Fruit fly (Drosophila melanogaster): Measurements from ENCODE around the gene Obp22a.

Obp22a gene

DNA sequence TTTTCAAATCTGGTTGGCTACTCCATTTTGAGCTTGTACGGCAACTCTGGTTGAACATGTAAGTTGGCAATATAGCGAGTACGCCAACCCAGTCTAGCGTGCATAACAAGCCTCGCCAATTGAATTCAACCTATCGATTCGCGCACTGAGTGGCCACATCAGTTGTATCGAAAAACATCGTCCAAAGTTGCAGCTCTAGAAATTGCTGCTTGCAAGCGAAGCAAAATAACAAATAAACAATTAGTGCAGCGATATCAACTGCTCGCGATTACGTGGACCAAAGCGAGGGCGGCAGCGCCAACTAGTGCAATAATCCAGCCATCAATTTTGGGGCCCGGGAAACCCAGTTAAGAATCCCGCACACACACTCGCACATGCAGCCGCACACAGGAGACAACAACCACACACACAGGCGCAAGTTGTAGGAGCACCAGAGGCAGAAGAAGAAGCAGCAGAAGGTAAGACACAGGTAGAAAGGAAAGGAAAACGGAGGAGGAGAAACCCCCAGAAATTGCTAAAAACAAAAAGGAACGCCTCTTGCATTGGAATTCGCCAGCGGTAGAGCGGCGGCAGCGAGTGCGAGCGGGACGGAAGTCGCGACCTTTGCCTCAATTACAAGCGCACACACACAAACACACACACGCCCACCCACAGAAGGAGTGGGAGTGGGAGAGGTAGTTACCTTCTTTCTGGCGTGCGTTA, 45.7 kb upstream of the Obp22a start (continued):
- TF ChIP-seq sc (optimal IDR thresholded peaks at IDR 0.05) = no peak
- TF ChIP-seq sc (GFP tag; optimal IDR thresholded peaks at IDR 0.05) = no peak
- TF ChIP-seq Hr39 (optimal IDR thresholded peaks at IDR 0.05) = no peak
- no peak for TF ChIP-seq CG14667 (GFP tag; IDR thresholded peaks at IDR 0.05)
- TF ChIP-seq BEAF-32 (GFP tag; optimal IDR thresholded peaks at IDR 0.05) = peak; percentile 99
- no peak for TF ChIP-seq Spps (tag; optimal IDR thresholded peaks at IDR 0.05)
- no peak for TF ChIP-seq fu2 (GFP tag; optimal IDR thresholded peaks at IDR 0.05)
- peak; percentile 72 for TF ChIP-seq Xbp1 (GFP tag; optimal IDR thresholded peaks at IDR 0.05)
- peak; percentile 15 for TF ChIP-seq caup (GFP tag; optimal IDR thresholded peaks at IDR 0.05; ENCODE audit: severe bottlenecking)
- TF ChIP-seq tna (GFP tag; IDR thresholded peaks at IDR 0.05; ENCODE audit: partially characterized antibody) = peak; percentile 86
- no peak for TF ChIP-seq run (tag; optimal IDR thresholded peaks at IDR 0.05)
- no peak for TF ChIP-seq CG10979 (tag; optimal IDR thresholded peaks at IDR 0.05)
- no peak for TF ChIP-seq CG12236 (GFP tag; optimal IDR thresholded peaks at IDR 0.05)
- no peak for TF ChIP-seq CG31365 (tag; optimal IDR thresholded peaks at IDR 0.05)
- no peak for TF ChIP-seq cato (GFP tag; optimal IDR thresholded peaks at IDR 0.05; ENCODE audit: borderline replicate concordance)
- no peak for TF ChIP-seq nau (GFP tag; optimal IDR thresholded peaks at IDR 0.05)
- TF ChIP-seq CG3281 (GFP tag; optimal IDR thresholded peaks at IDR 0.05) = no peak
- TF ChIP-seq salm (tag; optimal IDR thresholded peaks at IDR 0.05) = no peak
- TF ChIP-seq cwo (GFP tag; optimal IDR thresholded peaks at IDR 0.05) = no peak
- TF ChIP-seq ash1 (GFP tag; optimal IDR thresholded peaks at IDR 0.05) = no peak
- no peak for TF ChIP-seq CG16779 (GFP tag; IDR thresholded peaks at IDR 0.05)
- TF ChIP-seq hb (GFP tag; IDR thresholded peaks at IDR 0.05; ENCODE audit: partially characterized antibody) = peak; percentile 92
- peak; percentile 53 for TF ChIP-seq CG9609 (GFP tag; optimal IDR thresholded peaks at IDR 0.05)
- TF ChIP-seq CG10431 (GFP tag; optimal IDR thresholded peaks at IDR 0.05) = no peak
- TF ChIP-seq vvl (GFP tag; IDR thresholded peaks at IDR 0.05) = peak; percentile 21; the same call in 1 of the 2 replicates
- no peak for TF ChIP-seq NC2α (GFP tag; optimal IDR thresholded peaks at IDR 0.05)
- TF ChIP-seq hth (optimal IDR thresholded peaks at IDR 0.05) = no peak
- TF ChIP-seq scrt (GFP tag; optimal IDR thresholded peaks at IDR 0.05) = no peak
- TF ChIP-seq CG15601 (tag; optimal IDR thresholded peaks at IDR 0.05) = peak; percentile 35
- no peak for TF ChIP-seq PHDP (tag; optimal IDR thresholded peaks at IDR 0.05)
- no peak for TF ChIP-seq ham (GFP tag; IDR thresholded peaks at IDR 0.05)
- peak; percentile 79 for TF ChIP-seq p53 (GFP tag; optimal IDR thresholded peaks at IDR 0.05)
- TF ChIP-seq Hr51 (GFP tag; optimal IDR thresholded peaks at IDR 0.05) = peak in 1 of 2 experiments; percentile 22
- TF ChIP-seq usp (GFP tag; optimal IDR thresholded peaks at IDR 0.05) = no peak
- no peak for TF ChIP-seq Doc2 (GFP tag; IDR thresholded peaks at IDR 0.05)
- TF ChIP-seq sima (GFP tag; optimal IDR thresholded peaks at IDR 0.05) = no peak
- TF ChIP-seq tap (tag; optimal IDR thresholded peaks at IDR 0.05) = no peak
- TF ChIP-seq lola (GFP tag; optimal IDR thresholded peaks at IDR 0.05) = no peak
- TF ChIP-seq sisA (GFP tag; IDR thresholded peaks at IDR 0.05) = no peak
- TF ChIP-seq Dip3 (GFP tag; optimal IDR thresholded peaks at IDR 0.05) = peak; percentile 21
- TF ChIP-seq lilli (GFP tag; optimal IDR thresholded peaks at IDR 0.05) = peak; percentile 14
- peak; percentile 84 for TF ChIP-seq CG3847 (GFP tag; IDR thresholded peaks at IDR 0.05)
- peak; percentile 33 for TF ChIP-seq mirr (GFP tag; optimal IDR thresholded peaks at IDR 0.05)
- no peak for TF ChIP-seq Ptx1 (GFP tag; IDR thresholded peaks at IDR 0.05)
- no peak for TF ChIP-seq Atf6 (GFP tag; IDR thresholded peaks at IDR 0.05)
- no peak for TF ChIP-seq kay (GFP tag; optimal IDR thresholded peaks at IDR 0.05)
- TF ChIP-seq inv (GFP tag; IDR thresholded peaks at IDR 0.05; ENCODE audit: partially characterized antibody) = peak; percentile 94
- TF ChIP-seq CG2678 (tag; optimal IDR thresholded peaks at IDR 0.05) = no peak
- no peak for TF ChIP-seq abd-A (tag; optimal IDR thresholded peaks at IDR 0.05)
- no peak for TF ChIP-seq Kr (GFP tag; optimal IDR thresholded peaks at IDR 0.05)

Data from whole organism, embryonic.